Fruit fly (Drosophila melanogaster) whole organism, larva: ENCODE data around the gene CG3008.

Experiments
- noc ChIP-seq: fragments of 200-800 bp; sonication (Bioruptor generic); optimal IDR thresholded peaks from 3 replicates; lab custom pipeline; 2019; ENCODE audit warnings: missing biosample characterization, mild to moderate bottlenecking, missing genetic modification characterization, moderate library complexity

CG3008 gene

DNA sequence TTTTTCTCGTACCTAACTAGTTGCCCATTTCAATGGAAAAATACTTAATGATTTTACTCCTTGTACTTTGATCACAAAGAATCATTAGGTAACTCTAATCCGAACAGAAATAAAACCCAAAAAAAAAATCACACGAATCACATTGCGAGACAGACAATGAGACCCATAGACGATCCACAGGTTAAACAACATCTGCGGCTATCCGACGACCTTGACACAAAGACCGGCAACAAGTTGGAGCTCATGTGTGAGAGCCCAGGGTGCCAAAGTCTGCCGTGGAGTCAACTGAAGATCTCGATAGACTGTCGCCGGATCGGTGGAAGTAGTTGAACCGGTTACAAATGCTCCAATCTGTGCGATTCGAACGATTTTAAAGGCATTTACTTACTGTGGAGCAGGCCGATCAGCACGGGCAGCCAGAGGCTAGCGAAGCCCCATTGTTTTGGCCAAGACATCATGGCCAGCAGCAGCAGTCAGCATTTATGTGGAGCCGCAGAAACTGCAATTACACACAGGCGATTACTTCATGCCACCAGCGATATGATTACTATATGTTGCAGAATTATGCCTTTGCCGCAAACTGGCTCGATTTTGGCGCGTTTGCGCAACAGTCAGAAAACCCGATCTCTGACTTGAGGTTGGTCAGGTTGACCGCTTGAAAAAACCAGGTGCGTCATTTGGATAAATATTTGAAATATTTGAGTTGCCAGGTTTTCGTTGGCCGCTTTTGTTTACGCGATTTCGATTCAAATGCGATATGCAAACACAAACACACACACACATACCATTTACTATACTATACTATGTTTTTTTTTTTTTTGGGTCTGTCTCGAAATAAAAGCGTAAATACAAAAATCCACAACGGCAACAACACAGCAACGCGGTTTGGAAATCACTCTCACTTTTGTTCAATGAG is 22.5 kb downstream of the CG3008 start:
- TF ChIP-seq noc (tag; lab: Kevin White, UChicago): no peak

DNA sequence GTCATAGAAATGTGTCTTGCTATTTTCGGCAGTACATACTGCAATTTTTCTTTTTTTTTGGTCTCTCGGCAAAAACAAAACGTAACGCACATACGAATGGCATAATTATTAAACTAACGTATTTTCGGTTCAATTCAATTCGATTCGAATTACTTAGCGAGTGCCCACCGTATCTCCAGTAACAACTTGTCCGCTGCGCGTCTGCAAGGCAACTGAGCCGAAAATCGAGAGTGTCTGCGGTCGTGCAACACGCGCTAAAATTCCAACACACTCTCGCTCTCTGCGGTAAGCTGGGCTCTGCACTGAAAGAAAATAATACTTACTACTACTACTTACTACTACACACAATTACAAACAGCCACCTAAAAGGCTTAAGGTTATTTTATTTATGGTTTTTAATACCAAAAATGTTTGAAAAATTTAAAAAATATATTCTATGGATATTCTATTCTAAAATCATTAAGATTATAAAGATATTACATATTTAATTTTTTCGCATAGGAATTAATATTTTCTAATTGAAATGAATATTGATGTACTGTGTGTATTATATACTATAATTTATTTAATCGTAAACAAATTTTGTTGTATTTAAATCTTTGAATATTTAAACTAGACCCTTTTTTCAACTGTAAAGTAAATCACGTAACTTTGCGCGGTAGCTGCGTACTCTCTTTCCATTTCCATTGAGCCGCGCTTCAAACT is 23.6 kb downstream of the CG3008 start, which contains the start of gene snsl:
TSS of gene snsl (minus strand) at position 217 of the 705 bp plus-strand sequence.
- no peak for TF ChIP-seq noc (tag; lab: Kevin White, UChicago)

- no peak for TF ChIP-seq noc (tag; lab: Kevin White, UChicago)
Observed at dm6 chr2L:4907986-4908385, 24.9 kb downstream of the CG3008 start.

DNA sequence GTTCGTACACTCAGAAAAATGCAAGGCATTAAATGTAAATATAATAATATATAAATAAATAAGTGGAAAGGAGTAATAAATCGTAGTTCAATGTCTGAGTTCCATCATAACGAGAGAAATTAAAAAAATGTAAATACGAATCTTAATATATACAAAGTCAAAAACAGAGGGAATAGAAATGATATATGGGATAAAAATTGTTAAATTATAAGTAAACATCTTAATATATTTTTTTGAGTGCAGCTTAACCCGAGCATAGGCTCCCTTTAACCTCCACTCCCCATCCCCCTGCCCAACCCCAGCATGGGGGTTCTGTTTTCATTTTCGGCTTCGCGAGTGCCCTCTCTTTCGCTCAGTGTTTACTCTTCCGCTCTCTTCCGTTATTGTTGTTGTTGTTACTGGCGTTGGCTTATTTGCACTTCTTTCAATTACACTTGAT is 32.6 kb downstream of the CG3008 start:
- TF ChIP-seq noc (tag; lab: Kevin White, UChicago): no peak

dm6 chr2L:4916738-4917137 is 33.6 kb downstream of the CG3008 start:
- no peak for TF ChIP-seq noc (tag; lab: Kevin White, UChicago)

dm6 chr2L:4928340-4928739 is 45.2 kb downstream of the CG3008 start:
- no peak for TF ChIP-seq noc (tag; lab: Kevin White, UChicago)

- no peak for TF ChIP-seq noc (tag; lab: Kevin White, UChicago)
Observed at dm6 chr2L:4930541-4930940, 47.4 kb downstream of the CG3008 start.

DNA sequence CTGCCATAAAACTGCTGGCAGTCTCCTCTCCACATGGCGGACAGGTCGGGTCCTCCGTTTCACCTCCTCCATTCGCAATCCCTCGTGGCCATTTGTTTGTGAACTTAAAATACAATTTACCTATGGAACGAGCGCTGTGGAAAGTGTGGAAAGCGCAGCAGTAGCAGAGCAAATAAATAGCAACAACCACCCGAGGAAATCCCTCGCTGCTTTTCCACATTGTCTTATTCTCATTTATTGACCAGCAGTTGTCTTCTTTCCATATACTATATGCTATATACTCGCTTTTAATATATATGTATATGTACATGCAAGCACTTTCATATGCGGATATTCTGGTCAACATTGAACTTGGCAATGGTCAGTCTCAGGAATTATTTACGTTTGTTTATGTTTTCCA is 49.2 kb downstream of the CG3008 start, which contains the start of gene hoe1:
TSS of gene hoe1 (minus strand) at position 101 of the 400 bp plus-strand sequence.
- TF ChIP-seq noc (tag; lab: Kevin White, UChicago): no peak
